Worm (Caenorhabditis elegans) whole organism, midembryonic: ENCODE measurements around the gene F56C9.10.

ENCODE experiments used
- T22C8.4 ChIP-seq: fragments of 200-800 bp; sonication (Bioruptor generic); IDR thresholded peaks from 2 replicates; pipeline ENCODE4 v1.3.6; 2022; ENCODE audit warnings: missing genetic modification characterization, missing compliant biosample characterization
- cog-1 ChIP-seq: sonication (generic microtip); optimal IDR thresholded peaks from 2 replicates; lab custom pipeline; 2016; ENCODE audit warnings: missing genetic modification characterization, missing compliant biosample characterization
- flt-1 ChIP-seq: fragments of 200-800 bp; sonication (Bioruptor generic); IDR thresholded peaks from 2 replicates; pipeline ENCODE4 v1.3.6; 2022; ENCODE audit warnings: missing genetic modification characterization, missing compliant biosample characterization
- klf-2 ChIP-seq: fragments of 200-800 bp; sonication (Bioruptor generic); conservative IDR thresholded peaks from 2 replicates; pipeline ENCODE4 v1.3.6; 2022; ENCODE audit warnings: missing genetic modification reagents, missing genetic modification characterization, missing compliant biosample characterization
- med-1 ChIP-seq: sonication (generic microtip); optimal IDR thresholded peaks from 2 replicates; lab custom pipeline; 2017; ENCODE audit warnings: missing genetic modification characterization, mild to moderate bottlenecking, missing compliant biosample characterization, antibody characterized with exemption, missing genetic modification reagents; ENCODE audit not compliant: insufficient read depth
- ref-1 ChIP-seq: fragments of 200-800 bp; sonication (Bioruptor generic); conservative IDR thresholded peaks from 2 replicates; pipeline ENCODE4 v1.3.6; 2022; ENCODE audit warnings: missing genetic modification reagents, missing genetic modification characterization, missing compliant biosample characterization
- tab-1 ChIP-seq: fragments of 200-800 bp; sonication (Bioruptor generic); IDR thresholded peaks from 2 replicates; pipeline ENCODE4 v1.3.6; 2022; ENCODE audit warnings: missing genetic modification characterization, missing compliant biosample characterization
- ztf-23 ChIP-seq: fragments of 200-800 bp; sonication (Bioruptor generic); IDR thresholded peaks from 2 replicates; pipeline ENCODE4 v1.3.6; 2022; ENCODE audit warnings: missing genetic modification reagents, missing genetic modification characterization, missing compliant biosample characterization
- ztf-29 ChIP-seq: fragments of 200-800 bp; sonication (Bioruptor generic); IDR thresholded peaks from 2 replicates; pipeline ENCODE4 v1.3.6; 2022; ENCODE audit warnings: missing genetic modification reagents, missing genetic modification characterization, missing compliant biosample characterization

The F56C9.10 gene

DNA sequence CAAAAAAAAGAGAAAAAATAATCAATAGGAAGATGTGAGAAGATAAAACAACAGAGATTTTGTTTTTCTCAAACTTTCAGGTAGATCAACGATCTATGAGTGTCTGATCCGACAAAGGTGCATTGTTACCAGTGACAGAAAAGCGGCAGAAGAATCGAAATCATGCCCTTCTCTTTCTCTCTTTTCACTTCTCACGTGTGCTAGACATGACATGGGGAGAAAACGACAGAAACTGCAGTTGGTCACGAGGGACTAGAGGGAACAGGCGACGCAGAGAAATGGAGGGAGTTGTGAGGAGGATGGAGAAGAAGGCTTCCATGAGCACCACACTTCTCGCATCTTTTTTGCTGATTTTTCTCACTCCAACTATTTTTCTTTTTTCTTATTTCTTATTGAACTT, at the start of gene F56C9.10:
TSS of gene F56C9.10 (minus strand) at position 97 of the 400 bp plus-strand sequence.
- TF ChIP-seq ztf-29 (GFP tag; lab: Robert Waterston, UW): no peak
- TF ChIP-seq tab-1: no peak
- no peak for TF ChIP-seq klf-2
- peak; percentile 65; the same call in 1 of the 2 replicates for TF ChIP-seq ztf-23
- TF ChIP-seq T22C8.4: no peak

DNA sequence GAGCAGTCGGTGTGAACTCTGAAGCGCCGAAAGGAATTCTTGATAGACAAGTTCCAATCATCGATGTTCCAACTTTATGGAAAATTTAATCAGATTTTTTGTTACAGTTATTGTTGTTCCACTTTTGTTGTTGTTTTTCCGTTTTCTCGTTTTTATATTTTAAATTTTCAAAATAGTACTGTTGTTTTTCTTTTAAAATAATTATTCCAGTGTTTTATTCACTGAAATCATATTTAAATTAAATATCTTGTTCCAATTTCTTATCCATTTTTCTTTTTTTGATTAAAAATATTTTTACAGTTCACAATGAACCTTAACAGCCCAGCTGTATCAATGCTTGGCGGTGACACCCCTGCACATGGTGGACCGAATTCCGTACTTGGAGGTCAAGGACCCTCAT, 48.6 kb upstream of the F56C9.10 start, which contains the start of gene tbp-1:
TSS of gene tbp-1 (plus strand) at position 301 of the 400 bp plus-strand sequence.
- TF ChIP-seq ref-1 (GFP tag; lab: Robert Waterston, UW) (no peak), cog-1 (no peak), med-1 (GFP tag; lab: Kevin White, UChicago) (no peak), ztf-29 (GFP tag; lab: Robert Waterston, UW) (no peak), tab-1 (no peak), ztf-23 (no peak), klf-2 (no peak), flt-1 (GFP tag; lab: Robert Waterston, UW) (no peak), T22C8.4 (no peak)

DNA sequence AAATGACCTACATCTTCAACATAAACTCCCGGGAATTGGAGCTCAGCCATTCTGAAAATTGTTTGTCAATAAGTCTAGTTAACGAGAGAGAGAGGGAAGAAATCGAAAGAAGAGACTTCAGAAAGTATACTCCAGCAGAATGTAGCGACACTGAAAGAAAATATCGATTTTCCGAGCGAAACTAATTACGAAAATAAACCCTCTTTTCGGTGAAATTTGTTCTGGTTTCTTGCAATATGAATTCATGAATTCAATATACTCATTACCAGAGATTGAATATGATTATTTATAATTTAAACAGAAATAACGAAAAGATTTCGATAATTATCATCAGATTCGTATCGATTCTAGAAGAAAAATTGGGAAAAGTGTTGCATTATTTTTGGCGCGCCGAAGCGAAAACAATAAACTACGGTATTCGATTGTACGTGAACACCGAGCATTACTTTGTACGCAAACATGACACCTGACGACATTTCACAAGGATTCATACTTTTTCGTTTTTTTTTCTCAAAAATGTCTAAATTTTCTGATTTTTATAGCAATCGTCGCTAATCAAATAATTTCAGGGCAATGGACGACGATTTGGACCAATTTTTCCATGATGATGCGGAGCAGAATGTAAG, 46.5 kb upstream of the F56C9.10 start, which contains the start of the genes hmg-4 and T20B12.3:
TSS of gene hmg-4 (minus strand) at position 51 of the 626 bp plus-strand sequence.
TSS of gene T20B12.3 (plus strand) at position 570 of the 626 bp plus-strand sequence.
- TF ChIP-seq med-1 (GFP tag; lab: Kevin White, UChicago) (no peak), ref-1 (GFP tag; lab: Robert Waterston, UW) (no peak), ztf-29 (GFP tag; lab: Robert Waterston, UW) (no peak), T22C8.4 (no peak), flt-1 (GFP tag; lab: Robert Waterston, UW) (no peak), cog-1 (no peak), ztf-23 (no peak), klf-2 (no peak), tab-1 (no peak)

DNA sequence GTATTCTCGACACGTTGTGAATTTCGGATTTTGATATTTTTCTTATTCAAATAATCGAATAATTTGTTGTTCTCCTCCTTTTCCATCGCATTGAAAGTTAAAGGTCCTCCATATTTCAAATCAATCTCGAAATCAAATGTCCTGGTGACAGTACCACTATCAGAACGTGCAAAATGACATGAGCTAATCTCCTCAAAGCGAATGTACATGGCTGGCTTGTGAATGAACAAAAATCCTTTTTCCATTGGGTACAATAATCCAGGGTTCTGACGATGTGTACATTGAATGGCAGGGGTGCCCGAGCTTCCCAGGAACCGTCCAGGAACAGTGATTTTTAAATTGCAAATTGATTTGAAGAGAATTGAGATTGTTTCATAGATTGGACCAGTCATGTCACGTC, 45.0 kb upstream of the F56C9.10 start:
- TF ChIP-seq ztf-29 (GFP tag; lab: Robert Waterston, UW): no peak
- TF ChIP-seq cog-1: no peak
- no peak for TF ChIP-seq med-1 (GFP tag; lab: Kevin White, UChicago)
- TF ChIP-seq klf-2: no peak
- TF ChIP-seq ref-1 (GFP tag; lab: Robert Waterston, UW): no peak
- no peak for TF ChIP-seq T22C8.4
- TF ChIP-seq flt-1 (GFP tag; lab: Robert Waterston, UW): no peak
- no peak for TF ChIP-seq ztf-23
- no peak for TF ChIP-seq tab-1

DNA sequence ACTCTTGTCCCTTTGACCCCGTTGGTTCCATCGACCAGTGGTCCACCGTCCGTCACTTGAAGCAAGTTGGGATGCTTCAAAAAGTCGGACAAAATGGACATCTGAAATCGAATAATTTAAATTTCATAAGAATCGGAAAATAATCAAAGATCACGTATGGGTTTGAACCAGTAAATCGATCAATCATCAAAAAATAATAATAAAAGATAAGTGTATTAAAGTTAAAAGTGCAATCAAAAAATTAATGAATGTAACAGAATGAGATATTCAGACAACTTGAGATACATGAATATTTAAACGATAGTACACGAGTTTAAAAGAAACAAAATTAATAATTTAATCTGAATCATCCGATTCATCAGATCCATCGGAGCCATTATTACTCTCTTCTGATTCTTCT, 43.8 kb upstream of the F56C9.10 start, which contains the start of gene T20B12.7:
TSS of gene T20B12.7 (minus strand) at position 101 of the 400 bp plus-strand sequence.
- TF ChIP-seq cog-1 (no peak), klf-2 (no peak), ref-1 (GFP tag; lab: Robert Waterston, UW) (no peak), tab-1 (no peak), ztf-23 (no peak), ztf-29 (GFP tag; lab: Robert Waterston, UW) (no peak), flt-1 (GFP tag; lab: Robert Waterston, UW) (no peak), T22C8.4 (no peak), med-1 (GFP tag; lab: Kevin White, UChicago) (no peak)

DNA sequence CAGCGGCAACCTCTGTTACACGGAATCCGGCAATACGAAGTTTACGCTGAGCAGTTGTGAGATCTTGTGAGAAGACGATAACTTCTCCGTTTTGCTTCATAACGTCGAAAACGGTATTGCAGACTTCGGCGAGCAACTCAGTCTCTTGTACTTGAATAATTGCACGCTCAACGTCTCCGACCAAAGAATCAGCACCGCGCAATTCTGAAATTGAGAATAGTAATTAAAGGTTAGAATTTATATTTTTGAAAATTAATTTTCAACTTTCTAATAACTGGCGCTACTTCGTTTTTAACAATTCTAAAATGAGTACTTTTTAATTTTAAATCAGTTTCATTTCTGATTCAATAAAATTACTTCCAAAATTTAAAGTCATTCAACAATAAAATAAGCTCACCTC, 43.4 kb upstream of the F56C9.10 start:
- TF ChIP-seq ztf-23 (no peak), ztf-29 (GFP tag; lab: Robert Waterston, UW) (no peak), flt-1 (GFP tag; lab: Robert Waterston, UW) (no peak), cog-1 (no peak), klf-2 (no peak), T22C8.4 (no peak), tab-1 (no peak), ref-1 (GFP tag; lab: Robert Waterston, UW) (no peak), med-1 (GFP tag; lab: Kevin White, UChicago) (no peak)

DNA sequence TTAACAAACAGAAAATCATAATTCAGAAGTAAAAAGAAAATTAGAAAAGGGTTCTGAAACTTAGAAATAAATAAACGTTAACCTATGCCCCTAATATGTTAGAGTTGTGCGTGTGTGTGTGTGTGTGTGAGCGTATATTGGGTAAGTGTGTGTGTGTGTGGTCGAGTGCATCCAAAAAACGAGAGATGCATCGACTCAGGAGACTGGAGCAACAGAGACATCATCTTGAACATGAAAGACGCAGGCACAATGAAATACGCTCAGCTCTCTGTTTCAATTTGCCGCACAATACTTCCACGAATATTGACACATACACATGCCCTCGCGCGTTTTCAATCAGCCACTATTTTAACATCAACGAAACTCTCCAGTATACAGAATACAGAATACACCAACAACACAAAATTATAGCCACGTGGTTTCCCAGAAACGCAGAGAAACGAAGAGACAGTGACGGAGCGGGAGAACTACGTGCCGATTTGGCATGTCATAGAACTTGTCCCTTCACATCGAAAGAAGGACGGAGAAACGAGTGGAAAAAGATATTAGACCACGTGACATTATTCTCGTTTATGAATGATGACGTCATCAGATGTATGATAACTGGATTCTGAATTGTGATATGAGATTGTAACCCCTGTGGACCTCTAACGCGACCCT, 41.2 kb upstream of the F56C9.10 start:
- TF ChIP-seq klf-2 (no peak), tab-1 (no peak), T22C8.4 (no peak), med-1 (GFP tag; lab: Kevin White, UChicago) (no peak), cog-1 (no peak), ref-1 (GFP tag; lab: Robert Waterston, UW) (no peak), flt-1 (GFP tag; lab: Robert Waterston, UW) (0 out of 2 replicates have a peak, but pooled peaks have one; percentile 25)

DNA sequence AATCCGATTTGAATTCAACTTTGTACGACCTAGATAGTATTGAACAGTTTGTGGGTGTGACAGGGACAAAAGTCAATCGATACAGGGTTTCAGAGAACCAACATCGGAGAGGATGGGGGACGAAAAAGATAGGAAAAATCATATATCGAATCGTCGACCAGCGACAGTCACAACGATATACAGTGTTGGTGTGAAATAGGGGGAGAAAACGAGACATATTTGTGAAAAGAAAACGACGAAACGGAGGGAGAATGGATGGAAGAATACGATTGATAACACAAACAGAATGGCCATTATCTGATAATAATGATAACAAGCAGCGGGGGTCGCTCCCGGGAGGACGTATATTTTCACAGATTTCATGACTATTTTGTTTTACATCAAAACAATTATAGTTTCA, 40.3 kb upstream of the F56C9.10 start:
- TF ChIP-seq ztf-29 (GFP tag; lab: Robert Waterston, UW) (no peak), klf-2 (no peak), ztf-23 (no peak), tab-1 (no peak), T22C8.4 (no peak), med-1 (GFP tag; lab: Kevin White, UChicago) (no peak), cog-1 (no peak), flt-1 (GFP tag; lab: Robert Waterston, UW) (no peak), ref-1 (GFP tag; lab: Robert Waterston, UW) (no peak)

DNA sequence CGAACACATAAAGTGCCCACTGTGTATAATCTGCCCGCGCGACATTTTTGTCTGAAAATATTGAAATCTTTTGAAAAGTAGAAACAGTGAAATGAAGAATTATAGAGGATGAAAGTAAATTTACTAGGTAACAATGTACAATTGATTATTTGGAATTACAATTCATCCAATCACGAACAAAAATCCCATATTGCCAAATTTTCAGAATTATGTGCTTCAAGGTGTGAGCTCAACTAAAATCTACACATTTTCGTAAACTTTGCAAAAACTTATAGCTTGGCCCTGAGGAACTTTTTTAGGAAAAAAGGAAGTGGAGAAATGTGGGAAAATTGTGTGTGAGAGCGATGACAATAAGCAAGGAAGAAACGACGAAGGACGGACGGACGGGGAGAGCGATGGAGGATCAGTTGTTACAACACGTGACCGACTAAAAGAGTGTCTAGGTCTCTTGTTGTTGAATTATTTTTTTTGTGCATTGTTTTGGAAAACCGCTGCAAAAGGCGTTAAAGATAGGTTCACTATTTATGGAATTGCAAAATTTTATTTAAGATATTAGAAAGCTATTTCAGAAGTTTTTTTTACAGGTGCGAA, 39.7 kb upstream of the F56C9.10 start, which contains the start of gene mml-1:
TSS of gene mml-1 (minus strand) at position 51 of the 591 bp plus-strand sequence.
- no peak for TF ChIP-seq flt-1 (GFP tag; lab: Robert Waterston, UW)
- TF ChIP-seq ref-1 (GFP tag; lab: Robert Waterston, UW): no peak
- TF ChIP-seq T22C8.4: no peak
- TF ChIP-seq cog-1: no peak
- no peak for TF ChIP-seq ztf-23
- no peak for TF ChIP-seq med-1 (GFP tag; lab: Kevin White, UChicago)
- TF ChIP-seq tab-1: no peak
- TF ChIP-seq klf-2: no peak
- TF ChIP-seq ztf-29 (GFP tag; lab: Robert Waterston, UW): no peak
